Worm (Caenorhabditis elegans) whole organism, L1 larva: ENCODE measurements around the gene C04A11.5.
A peak's percentile ranks its signal among the peaks of the same experiment; 100 is the strongest.

ENCODE experiments used
- Y116A8C.19 ChIP-seq: sonication (generic microtip); optimal IDR thresholded peaks from 2 replicates; lab custom pipeline; 2016; ENCODE audit warnings: missing compliant biosample characterization, missing genetic modification characterization, borderline replicate concordance
- aha-1 ChIP-seq: fragments of 150-350 bp; optimal IDR thresholded peaks from 2 replicates; lab custom pipeline; 2014; ENCODE audit warnings: missing biosample characterization, missing genetic modification characterization
- alr-1 ChIP-seq: fragments of 200-800 bp; sonication (Bioruptor generic); optimal IDR thresholded peaks from 2 replicates; lab custom pipeline; 2018; ENCODE audit warnings: borderline replicate concordance, mild to moderate bottlenecking, missing genetic modification characterization, missing compliant biosample characterization
- aly-2 ChIP-seq: fragments of 150-350 bp; optimal IDR thresholded peaks from 2 replicates; lab custom pipeline; 2014; ENCODE audit warnings: missing biosample characterization, missing genetic modification characterization
- ceh-8 ChIP-seq: fragments of 200-800 bp; sonication (Bioruptor generic); optimal IDR thresholded peaks from 2 replicates; lab custom pipeline; 2018; ENCODE audit warnings: mild to moderate bottlenecking, missing genetic modification characterization, moderate library complexity, missing compliant biosample characterization
- ceh-82 ChIP-seq, 3 experiments: fragments of 150-350 bp in 1 of 3; sonication (generic microtip) in 2 of 3; optimal IDR thresholded peaks; 2 replicates each; lab custom pipeline; 2014 to 2017; ENCODE audit warnings: missing biosample characterization in 3 of 3, missing genetic modification characterization in 3 of 3
- ceh-90 ChIP-seq: sonication (generic microtip); optimal IDR thresholded peaks from 2 replicates; lab custom pipeline; 2016; ENCODE audit warnings: missing genetic modification characterization, missing compliant biosample characterization
- dpl-1 ChIP-seq, 3 experiments: fragments of 150-350 bp in 2 of 3; sonication (generic microtip) in 1 of 3; optimal IDR thresholded peaks; 2 replicates each; lab custom pipeline; 2014 to 2017; ENCODE audit warnings: missing biosample characterization in 3 of 3, missing genetic modification characterization in 3 of 3, missing genetic modification reagents in 3 of 3
- efl-1 ChIP-seq, 4 experiments: fragments of 150-350 bp; optimal IDR thresholded peaks in 3 of 4; peaks in 1 of 4; 1 replicate in 1 of 4; 2 replicates in 3 of 4; lab custom pipeline; 2014; ENCODE audit warnings: missing biosample characterization in 2 of 4, missing genetic modification characterization in 2 of 4, missing genetic modification reagents in 2 of 4
- efl-3 ChIP-seq: fragments of 200-800 bp; sonication (Bioruptor generic); optimal IDR thresholded peaks from 2 replicates; lab custom pipeline; 2018; ENCODE audit warnings: mild to moderate bottlenecking, missing genetic modification characterization, missing compliant biosample characterization
- egl-27 ChIP-seq, 2 experiments: fragments of 150-350 bp in 1 of 2; sonication (generic microtip); optimal IDR thresholded peaks; 3 replicates each; lab custom pipeline; 2017 to 2018; ENCODE audit warnings: missing biosample characterization in 2 of 2, missing genetic modification characterization in 2 of 2, missing genetic modification reagents in 2 of 2
- elt-3 ChIP-seq, 6 experiments: fragments of 150-350 bp in 1 of 6; sonication (generic microtip); optimal IDR thresholded peaks; 2 replicates each; lab custom pipeline; 2017 to 2018; ENCODE audit warnings: missing biosample characterization in 6 of 6, missing genetic modification characterization in 6 of 6, inconsistent platforms in 1 of 6
- ets-5 ChIP-seq: fragments of 200-800 bp; sonication (Bioruptor generic); IDR thresholded peaks from 2 replicates; pipeline ENCODE4 v1.3.6; 2022; ENCODE audit warnings: missing genetic modification characterization, missing compliant biosample characterization
- fos-1 ChIP-seq: fragments of 150-350 bp; optimal IDR thresholded peaks from 2 replicates; lab custom pipeline; 2014; ENCODE audit warnings: missing biosample characterization, missing genetic modification characterization
- grh-1 ChIP-seq: fragments of 200-800 bp; sonication (Bioruptor generic); IDR thresholded peaks from 2 replicates; pipeline ENCODE4 v1.3.6; 2022; ENCODE audit warnings: missing genetic modification reagents, missing genetic modification characterization, missing compliant biosample characterization
- irx-1 ChIP-seq: sonication (generic microtip); optimal IDR thresholded peaks from 2 replicates; lab custom pipeline; 2016; ENCODE audit warnings: missing genetic modification characterization, missing compliant biosample characterization
- jun-1 ChIP-seq: fragments of 150-350 bp; optimal IDR thresholded peaks from 2 replicates; lab custom pipeline; 2014; ENCODE audit warnings: missing biosample characterization, missing genetic modification reagents, missing genetic modification characterization
- lin-35 ChIP-seq, 2 experiments: fragments of 150-350 bp; optimal IDR thresholded peaks; 2 replicates each; lab custom pipeline; 2014; ENCODE audit warnings: missing biosample characterization in 2 of 2, missing genetic modification characterization in 2 of 2, missing genetic modification reagents in 2 of 2
- lin-39 ChIP-seq: fragments of 150-350 bp; optimal IDR thresholded peaks from 2 replicates; lab custom pipeline; 2014; ENCODE audit warnings: missing biosample characterization, missing genetic modification reagents, missing genetic modification characterization
- lir-3 ChIP-seq: sonication (generic microtip); optimal IDR thresholded peaks from 2 replicates; lab custom pipeline; 2016; ENCODE audit warnings: mild to moderate bottlenecking, missing genetic modification characterization, moderate library complexity, missing compliant biosample characterization; ENCODE audit not compliant: poor library complexity
- lsy-2 ChIP-seq, 2 experiments: fragments of 150-350 bp; optimal IDR thresholded peaks; 2 replicates each; lab custom pipeline; 2014; ENCODE audit warnings: missing biosample characterization in 2 of 2, missing genetic modification characterization in 2 of 2
- mab-9 ChIP-seq: fragments of 200-800 bp; sonication (Bioruptor generic); IDR thresholded peaks from 2 replicates; pipeline ENCODE4 v1.3.6; 2022; ENCODE audit warnings: missing genetic modification reagents, missing genetic modification characterization, missing compliant biosample characterization
- mdl-1 ChIP-seq, 2 experiments: fragments of 150-350 bp; optimal IDR thresholded peaks; 2 replicates each; lab custom pipeline; 2014 to 2017; ENCODE audit warnings: missing biosample characterization in 2 of 2, missing genetic modification characterization in 2 of 2, inconsistent platforms in 1 of 2
- mep-1 ChIP-seq: fragments of 150-350 bp; optimal IDR thresholded peaks from 2 replicates; lab custom pipeline; 2014; ENCODE audit warnings: missing biosample characterization, missing genetic modification characterization
- nhr-11 ChIP-seq: fragments of 150-350 bp; optimal IDR thresholded peaks from 2 replicates; lab custom pipeline; 2014; ENCODE audit warnings: missing biosample characterization, missing genetic modification characterization
- nhr-19 ChIP-seq: fragments of 200-800 bp; sonication (Bioruptor generic); conservative IDR thresholded peaks from 2 replicates; pipeline ENCODE4 v1.3.6; 2022; ENCODE audit warnings: missing genetic modification characterization, missing compliant biosample characterization
- nhr-20 ChIP-seq: sonication (generic microtip); optimal IDR thresholded peaks from 2 replicates; lab custom pipeline; 2016; ENCODE audit warnings: mild to moderate bottlenecking, missing genetic modification characterization, missing compliant biosample characterization
- nhr-28 ChIP-seq: fragments of 150-350 bp; optimal IDR thresholded peaks from 2 replicates; lab custom pipeline; 2014; ENCODE audit warnings: missing biosample characterization, missing genetic modification characterization
- nhr-47 ChIP-seq: sonication (generic microtip); optimal IDR thresholded peaks from 2 replicates; lab custom pipeline; 2016; ENCODE audit warnings: mild to moderate bottlenecking, missing genetic modification characterization, moderate library complexity, missing compliant biosample characterization
- nhr-76 ChIP-seq: sonication (generic microtip); optimal IDR thresholded peaks from 2 replicates; lab custom pipeline; 2017; ENCODE audit warnings: missing biosample characterization, missing genetic modification characterization
- nhr-84 ChIP-seq: sonication (generic microtip); optimal IDR thresholded peaks from 2 replicates; lab custom pipeline; 2017; ENCODE audit warnings: missing biosample characterization, missing genetic modification characterization
- nhr-85 ChIP-seq: sonication (generic microtip); peaks from one replicate; lab custom pipeline; 2016; ENCODE audit warnings: missing genetic modification characterization, inconsistent platforms, missing compliant biosample characterization
- nhr-90 ChIP-seq: sonication (generic microtip); optimal IDR thresholded peaks from 2 replicates; lab custom pipeline; 2016; ENCODE audit warnings: mild to moderate bottlenecking, missing genetic modification characterization, missing compliant biosample characterization; ENCODE audit not compliant: poor library complexity
- pax-3 ChIP-seq: fragments of 200-800 bp; sonication (Bioruptor generic); optimal IDR thresholded peaks from 2 replicates; lab custom pipeline; 2018; ENCODE audit warnings: mild to moderate bottlenecking, missing genetic modification characterization, moderate library complexity, missing compliant biosample characterization
- pqm-1 ChIP-seq: sonication (generic microtip); optimal IDR thresholded peaks from 3 replicates; lab custom pipeline; 2017; ENCODE audit warnings: missing biosample characterization, missing genetic modification characterization
- skn-1 ChIP-seq: fragments of 150-350 bp; optimal IDR thresholded peaks from 2 replicates; lab custom pipeline; 2014; ENCODE audit warnings: missing biosample characterization, missing genetic modification characterization
- snu-23 ChIP-seq: sonication (generic microtip); optimal IDR thresholded peaks from 2 replicates; lab custom pipeline; 2016; ENCODE audit warnings: missing genetic modification characterization, missing compliant biosample characterization
- tbx-2 ChIP-seq: sonication (generic microtip); optimal IDR thresholded peaks from 2 replicates; lab custom pipeline; 2016; ENCODE audit warnings: missing genetic modification characterization, missing compliant biosample characterization
- tlp-1 ChIP-seq: fragments of 150-350 bp; optimal IDR thresholded peaks from 2 replicates; lab custom pipeline; 2014; ENCODE audit warnings: missing biosample characterization, missing genetic modification characterization
- unc-30 ChIP-seq: sonication (generic microtip); optimal IDR thresholded peaks from 2 replicates; lab custom pipeline; 2017; ENCODE audit warnings: missing biosample characterization, missing genetic modification characterization
- unc-98 ChIP-seq: fragments of 200-800 bp; sonication (Bioruptor generic); IDR thresholded peaks from 2 replicates; pipeline ENCODE4 v1.3.6; 2022; ENCODE audit warnings: missing genetic modification characterization, missing compliant biosample characterization
- zip-4 ChIP-seq: fragments of 200-800 bp; sonication (Bioruptor generic); optimal IDR thresholded peaks from 2 replicates; lab custom pipeline; 2018; ENCODE audit warnings: mild to moderate bottlenecking, missing genetic modification characterization, moderate library complexity, missing compliant biosample characterization
- ztf-4 ChIP-seq: fragments of 150-350 bp; optimal IDR thresholded peaks from 2 replicates; lab custom pipeline; 2014; ENCODE audit warnings: missing biosample characterization, missing genetic modification characterization

Gene C04A11.5

ce11 chrX:13647305-13647704 is 17.1 kb upstream of the C04A11.5 start, which contains the start of gene C40C9.3:
TSS of gene C40C9.3 (plus strand) at chrX:13647605.
- TF ChIP-seq nhr-85 (tag; lab: Kevin White, UChicago) (no peak), snu-23 (GFP tag; lab: Kevin White, UChicago) (no peak), ets-5 (GFP tag; lab: Robert Waterston, UW) (no peak), tlp-1 (tag; lab: Kevin White, UChicago) (no peak)

- no peak for TF ChIP-seq ceh-82 (tag; optimal IDR thresholded peaks at IDR 0.05; lab: Kevin White, UChicago)
- no peak for TF ChIP-seq unc-30 (tag; lab: Kevin White, UChicago)
- TF ChIP-seq lin-35 (GFP tag; optimal IDR thresholded peaks at IDR 0.05; lab: Kevin White, UChicago), result no peak
- no peak for TF ChIP-seq unc-98
- no peak for TF ChIP-seq mdl-1 (tag; optimal IDR thresholded peaks at IDR 0.05; lab: Kevin White, UChicago)
Measured at ce11 chrX:13650799-13651198, 13.6 kb upstream of the C04A11.5 start, which contains the start of gene C40C9.4. TSS of gene C40C9.4 (plus strand) at chrX:13651099.

DNA sequence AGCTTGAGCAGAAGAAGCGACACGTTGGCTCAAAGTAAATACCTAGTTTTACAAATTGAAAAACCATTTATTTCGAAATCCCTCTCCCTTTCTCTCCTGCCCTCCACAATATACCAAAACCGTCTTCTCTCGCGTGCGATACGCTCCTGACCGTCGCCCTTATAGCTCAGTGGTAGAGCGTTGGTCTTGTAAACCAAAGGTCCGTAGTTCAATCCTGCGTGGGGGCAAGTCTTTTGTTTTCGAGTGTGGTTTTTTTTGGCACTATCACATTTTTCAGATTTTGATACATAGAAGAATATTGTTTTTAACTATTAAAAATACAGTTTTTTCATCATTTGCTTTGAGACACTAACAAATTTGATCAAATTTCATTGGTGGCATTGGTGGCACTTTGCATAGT is 10.8 kb upstream of the C04A11.5 start:
- TF ChIP-seq efl-1 (optimal IDR thresholded peaks at IDR 0.05; lab: Kevin White, UChicago) (no peak), efl-1 (GFP tag; optimal IDR thresholded peaks at IDR 0.05 in 1 of 2; lab: Kevin White, UChicago) (no peak), nhr-85 (tag; lab: Kevin White, UChicago) (no peak), grh-1 (GFP tag; lab: Robert Waterston, UW) (no peak), nhr-28 (no peak), nhr-47 (tag; lab: Kevin White, UChicago) (peak; percentile 18), snu-23 (GFP tag; lab: Kevin White, UChicago) (peak; percentile 43), lin-39 (tag; lab: Kevin White, UChicago) (no peak), nhr-11 (tag; lab: Kevin White, UChicago) (no peak), mep-1 (tag; lab: Kevin White, UChicago) (peak; percentile 16), ceh-90 (no peak), nhr-19 (GFP tag; lab: Robert Waterston, UW) (no peak), alr-1 (tag; lab: Kevin White, UChicago) (no peak), elt-3 (tag; optimal IDR thresholded peaks at IDR 0.05; lab: Kevin White, UChicago) (peak in 1 of 6 experiments; percentile 12), lin-35 (GFP tag; optimal IDR thresholded peaks at IDR 0.05; lab: Kevin White, UChicago) (peak in 1 of 2 experiments; percentile 23), skn-1 (no peak), dpl-1 (GFP tag; optimal IDR thresholded peaks at IDR 0.05; lab: Kevin White, UChicago) (no peak), irx-1 (tag; lab: Kevin White, UChicago) (no peak), lir-3 (tag; lab: Kevin White, UChicago) (no peak), nhr-76 (no peak), nhr-90 (tag; lab: Kevin White, UChicago) (peak; percentile 23), ztf-4 (tag; lab: Kevin White, UChicago) (no peak), lsy-2 (tag; optimal IDR thresholded peaks at IDR 0.05; lab: Kevin White, UChicago) (no peak), aly-2 (no peak), pax-3 (tag; lab: Kevin White, UChicago) (no peak), unc-30 (tag; lab: Kevin White, UChicago) (no peak), fos-1 (tag; lab: Kevin White, UChicago) (no peak), zip-4 (GFP tag; lab: Kevin White, UChicago) (no peak), ceh-8 (GFP tag; lab: Kevin White, UChicago) (no peak), nhr-84 (tag; lab: Kevin White, UChicago) (no peak), egl-27 (tag; optimal IDR thresholded peaks at IDR 0.05; lab: Kevin White, UChicago) (no peak), tbx-2 (tag; lab: Kevin White, UChicago) (no peak), nhr-20 (tag; lab: Kevin White, UChicago) (peak; percentile 28), aha-1 (no peak), mab-9 (no peak), jun-1 (no peak), ceh-82 (tag; optimal IDR thresholded peaks at IDR 0.05; lab: Kevin White, UChicago) (no peak), Y116A8C.19 (no peak), pqm-1 (tag; lab: Kevin White, UChicago) (no peak), efl-3 (no peak), unc-98 (no peak)
